Worm (Caenorhabditis elegans): ENCODE data around the gene C40A11.8.

The C40A11.8 gene

ce11 chrII:2195541-2195940 is 44.8 kb upstream of the C40A11.8 start:
- TF ChIP-seq lsy-2 (tag; optimal IDR thresholded peaks at IDR 0.05) (peak in 1 of 2 experiments; percentile 55), zag-1 (tag; optimal IDR thresholded peaks at IDR 0.05) (no peak), nhr-25 (tag; optimal IDR thresholded peaks at IDR 0.05) (no peak), elt-3 (tag; optimal IDR thresholded peaks at IDR 0.05) (no peak), skn-1 (tag; optimal IDR thresholded peaks at IDR 0.05) (no peak), aly-2 (tag; optimal IDR thresholded peaks at IDR 0.05) (no peak), nhr-6 (tag; optimal IDR thresholded peaks at IDR 0.05) (peak; percentile 10), lin-13 (GFP tag; optimal IDR thresholded peaks at IDR 0.05) (peak; percentile 42), ztf-11 (tag; optimal IDR thresholded peaks at IDR 0.05) (no peak), crh-2 (tag; optimal IDR thresholded peaks at IDR 0.05) (peak; percentile 44), ztf-1 (GFP tag; conservative IDR thresholded peaks at IDR 0.05) (no peak), blmp-1 (tag; optimal IDR thresholded peaks at IDR 0.05; ENCODE audit: insufficient read depth) (no peak), nhr-21 (tag; optimal IDR thresholded peaks at IDR 0.05) (no peak), lin-11 (tag; optimal IDR thresholded peaks at IDR 0.05) (no peak), nhr-129 (tag; optimal IDR thresholded peaks at IDR 0.05) (peak; percentile 86), unc-55 (GFP tag; optimal IDR thresholded peaks at IDR 0.05) (peak; percentile 88), sma-3 (GFP tag; optimal IDR thresholded peaks at IDR 0.05) (no peak), R02D3.7 (tag; optimal IDR thresholded peaks at IDR 0.05) (no peak), nhr-23 (tag; optimal IDR thresholded peaks at IDR 0.05) (no peak), snpc-4 (tag; optimal IDR thresholded peaks at IDR 0.05) (no peak), gmeb-1 (tag; optimal IDR thresholded peaks at IDR 0.05) (no peak), ama-1 (optimal IDR thresholded peaks at IDR 0.05) (no peak), sma-9 (GFP tag; optimal IDR thresholded peaks at IDR 0.05) (peak; percentile 58), sma-9 (tag; optimal IDR thresholded peaks at IDR 0.05) (no peak), unc-39 (tag; optimal IDR thresholded peaks at IDR 0.05) (no peak), F13H6.1 (tag; optimal IDR thresholded peaks at IDR 0.05) (peak; percentile 65), mab-5 (tag; optimal IDR thresholded peaks at IDR 0.05) (no peak), nhr-77 (tag; optimal IDR thresholded peaks at IDR 0.05) (no peak), fos-1 (tag; optimal IDR thresholded peaks at IDR 0.05) (peak; percentile 43), C34F6.9 (tag; optimal IDR thresholded peaks at IDR 0.05) (peak; percentile 59), mbf-1 (tag; optimal IDR thresholded peaks at IDR 0.05) (no peak), ZK546.5 (tag; optimal IDR thresholded peaks at IDR 0.05) (no peak), peb-1 (tag; optimal IDR thresholded peaks at IDR 0.05) (no peak), unc-62 (GFP tag; optimal IDR thresholded peaks at IDR 0.05) (no peak), lin-39 (tag; optimal IDR thresholded peaks at IDR 0.05) (no peak), egl-27 (tag; optimal IDR thresholded peaks at IDR 0.05) (no peak), mdl-1 (tag; optimal IDR thresholded peaks at IDR 0.05) (no peak), ztf-4 (tag; optimal IDR thresholded peaks at IDR 0.05) (no peak), ceh-82 (tag; optimal IDR thresholded peaks at IDR 0.05) (no peak), nhr-12 (tag; optimal IDR thresholded peaks at IDR 0.05) (no peak), dmd-4 (tag; optimal IDR thresholded peaks at IDR 0.05) (no peak), nhr-11 (tag; optimal IDR thresholded peaks at IDR 0.05) (no peak), nhr-10 (tag; optimal IDR thresholded peaks at IDR 0.05) (no peak), sem-4 (tag; optimal IDR thresholded peaks at IDR 0.05) (no peak), nhr-237 (tag; optimal IDR thresholded peaks at IDR 0.05) (no peak), ceh-16 (tag; optimal IDR thresholded peaks at IDR 0.05) (no peak), elt-1 (tag; optimal IDR thresholded peaks at IDR 0.05) (no peak), alr-1 (tag; optimal IDR thresholded peaks at IDR 0.05) (no peak), Y55F3AM.14 (GFP tag; optimal IDR thresholded peaks at IDR 0.05) (no peak)

ce11 chrII:2192267-2192666 is 41.5 kb upstream of the C40A11.8 start:
- no peak for TF ChIP-seq nhr-10 (tag; optimal IDR thresholded peaks at IDR 0.05)
- TF ChIP-seq unc-55 (GFP tag; optimal IDR thresholded peaks at IDR 0.05) = no peak
- TF ChIP-seq nhr-23 (tag; optimal IDR thresholded peaks at IDR 0.05) = no peak
- no peak for TF ChIP-seq gmeb-1 (tag; optimal IDR thresholded peaks at IDR 0.05)
- TF ChIP-seq lin-11 (tag; optimal IDR thresholded peaks at IDR 0.05) = no peak
- TF ChIP-seq F13H6.1 (tag; optimal IDR thresholded peaks at IDR 0.05) = no peak
- TF ChIP-seq peb-1 (tag; optimal IDR thresholded peaks at IDR 0.05) = no peak
- no peak for TF ChIP-seq ama-1 (optimal IDR thresholded peaks at IDR 0.05)
- TF ChIP-seq ztf-4 (tag; optimal IDR thresholded peaks at IDR 0.05) = no peak
- TF ChIP-seq lin-13 (GFP tag; optimal IDR thresholded peaks at IDR 0.05) = no peak
- TF ChIP-seq ztf-1 (GFP tag; conservative IDR thresholded peaks at IDR 0.05) = no peak
- TF ChIP-seq elt-1 (tag; optimal IDR thresholded peaks at IDR 0.05) = no peak
- TF ChIP-seq fos-1 (tag; optimal IDR thresholded peaks at IDR 0.05) = no peak
- TF ChIP-seq ZK546.5 (tag; optimal IDR thresholded peaks at IDR 0.05) = no peak
- TF ChIP-seq unc-39 (tag; optimal IDR thresholded peaks at IDR 0.05) = no peak
- TF ChIP-seq sma-3 (GFP tag; optimal IDR thresholded peaks at IDR 0.05) = no peak
- no peak for TF ChIP-seq nhr-129 (tag; optimal IDR thresholded peaks at IDR 0.05)
- no peak for TF ChIP-seq zag-1 (tag; optimal IDR thresholded peaks at IDR 0.05)
- TF ChIP-seq mdl-1 (tag; optimal IDR thresholded peaks at IDR 0.05) = no peak

Measured in whole organism, L2 larva.